Worm (Caenorhabditis elegans) whole organism, early embryonic: ENCODE data around the gene F11A5.5.

ENCODE experiments used
- B0310.2 ChIP-seq: sonication (generic microtip); optimal IDR thresholded peaks from 2 replicates; lab custom pipeline; 2016; ENCODE audit warnings: mild to moderate bottlenecking, missing genetic modification characterization, missing compliant biosample characterization
- F13C5.2 ChIP-seq: sonication (generic microtip); optimal IDR thresholded peaks from 2 replicates; lab custom pipeline; 2017; ENCODE audit warnings: mild to moderate bottlenecking, missing genetic modification characterization, inconsistent platforms, missing compliant biosample characterization
- aly-1 ChIP-seq: sonication (generic microtip); optimal IDR thresholded peaks from 2 replicates; lab custom pipeline; 2016; ENCODE audit warnings: missing genetic modification characterization, missing compliant biosample characterization
- ama-1 ChIP-seq: fragments of 150-350 bp; optimal IDR thresholded peaks from 2 replicates; lab custom pipeline; 2014
- ceh-13 ChIP-seq: fragments of 200-800 bp; sonication (Bioruptor generic); optimal IDR thresholded peaks from 2 replicates; lab custom pipeline; 2018; ENCODE audit warnings: mild to moderate bottlenecking, missing genetic modification characterization, missing compliant biosample characterization
- ceh-36 ChIP-seq: sonication (generic microtip); optimal IDR thresholded peaks from 2 replicates; lab custom pipeline; 2016; ENCODE audit warnings: missing genetic modification characterization, inconsistent platforms, missing compliant biosample characterization
- ets-7 ChIP-seq: sonication (generic microtip); optimal IDR thresholded peaks from 2 replicates; lab custom pipeline; 2016; ENCODE audit warnings: missing genotype, missing genetic modification characterization, missing compliant biosample characterization
- flt-1 ChIP-seq: fragments of 200-800 bp; sonication (Bioruptor generic); IDR thresholded peaks from 2 replicates; pipeline ENCODE4 v1.3.6; 2022; ENCODE audit warnings: missing genetic modification characterization, missing compliant biosample characterization
- hmbx-1 ChIP-seq: sonication (generic microtip); optimal IDR thresholded peaks from 2 replicates; lab custom pipeline; 2016; ENCODE audit warnings: mild to moderate bottlenecking, missing genetic modification characterization, missing compliant biosample characterization
- hmg-4 ChIP-seq: fragments of 200-800 bp; sonication (Bioruptor generic); optimal IDR thresholded peaks from 2 replicates; lab custom pipeline; 2018; ENCODE audit warnings: mild to moderate bottlenecking, missing genetic modification characterization, missing compliant biosample characterization
- hnd-1 ChIP-seq: sonication (generic microtip); optimal IDR thresholded peaks from 2 replicates; lab custom pipeline; 2016; ENCODE audit warnings: missing genetic modification characterization, missing compliant biosample characterization
- pes-1 ChIP-seq: fragments of 200-800 bp; sonication (Bioruptor generic); IDR thresholded peaks from 2 replicates; pipeline ENCODE4 v1.3.6; 2022; ENCODE audit warnings: missing genetic modification reagents, missing genetic modification characterization, missing compliant biosample characterization
- scrt-1 ChIP-seq: fragments of 200-800 bp; sonication (Bioruptor generic); IDR thresholded peaks from 2 replicates; pipeline ENCODE4 v1.3.6; 2022; ENCODE audit warnings: missing genetic modification characterization, missing compliant biosample characterization
- sea-1 ChIP-seq: fragments of 200-800 bp; sonication (Bioruptor generic); conservative IDR thresholded peaks from 2 replicates; pipeline ENCODE4 v1.3.6; 2022; ENCODE audit warnings: missing genetic modification characterization, missing compliant biosample characterization
- tbx-11 ChIP-seq: fragments of 200-800 bp; sonication (Bioruptor generic); IDR thresholded peaks from 2 replicates; pipeline ENCODE4 v1.3.6; 2022; ENCODE audit warnings: missing genetic modification characterization, missing compliant biosample characterization
- tbx-37 ChIP-seq: fragments of 200-800 bp; sonication (Bioruptor generic); conservative IDR thresholded peaks from 2 replicates; pipeline ENCODE4 v1.3.6; 2022; ENCODE audit warnings: missing genetic modification reagents, missing genetic modification characterization, missing compliant biosample characterization
- tra-4 ChIP-seq: sonication (generic microtip); optimal IDR thresholded peaks from 2 replicates; lab custom pipeline; 2017; ENCODE audit warnings: missing genetic modification characterization, missing compliant biosample characterization

F11A5.5 gene

DNA sequence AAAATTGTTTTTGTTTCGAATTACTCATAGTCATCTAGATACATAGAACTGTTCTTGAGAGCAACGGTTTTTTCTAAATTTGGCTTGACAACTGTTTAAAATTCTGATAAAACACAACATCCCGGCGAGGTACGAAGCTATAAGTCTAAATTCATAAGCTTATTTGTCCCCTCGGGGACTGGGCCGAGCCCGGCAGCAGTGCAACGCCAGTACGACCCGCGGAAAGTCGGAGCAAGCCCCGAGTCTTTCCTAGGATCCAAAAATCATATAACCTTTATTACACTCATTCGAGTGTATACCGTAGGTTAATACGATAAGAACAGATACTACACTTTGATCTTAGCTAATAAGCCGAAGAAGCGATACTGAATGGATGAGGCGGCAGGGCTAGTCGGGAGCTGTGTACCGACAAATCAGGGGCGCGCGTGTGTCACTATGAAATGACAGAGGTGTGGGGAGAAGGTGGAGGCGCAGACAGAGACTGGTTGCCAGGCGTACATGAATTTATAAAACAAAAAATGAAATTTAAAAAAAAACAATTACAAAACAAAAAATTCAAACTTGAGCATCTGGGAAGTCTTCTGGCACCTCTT lies 27.5 kb downstream of the F11A5.5 start:
- TF ChIP-seq aly-1 (tag; lab: Kevin White, UChicago) (no peak), hmbx-1 (tag; lab: Kevin White, UChicago) (no peak), tra-4 (tag; lab: Kevin White, UChicago) (no peak), sea-1 (GFP tag; lab: Robert Waterston, UW) (no peak), tbx-11 (no peak), B0310.2 (tag; lab: Kevin White, UChicago) (no peak), ama-1 (no peak), pes-1 (no peak), hnd-1 (tag; lab: Kevin White, UChicago) (no peak), flt-1 (GFP tag; lab: Robert Waterston, UW) (no peak), tbx-37 (GFP tag; lab: Robert Waterston, UW) (no peak), ceh-13 (GFP tag; lab: Kevin White, UChicago) (no peak), scrt-1 (GFP tag; lab: Robert Waterston, UW) (no peak), F13C5.2 (tag; lab: Kevin White, UChicago) (no peak), ets-7 (tag; lab: Kevin White, UChicago) (no peak), hmg-4 (GFP tag; lab: Kevin White, UChicago) (no peak), ceh-36 (no peak)

DNA sequence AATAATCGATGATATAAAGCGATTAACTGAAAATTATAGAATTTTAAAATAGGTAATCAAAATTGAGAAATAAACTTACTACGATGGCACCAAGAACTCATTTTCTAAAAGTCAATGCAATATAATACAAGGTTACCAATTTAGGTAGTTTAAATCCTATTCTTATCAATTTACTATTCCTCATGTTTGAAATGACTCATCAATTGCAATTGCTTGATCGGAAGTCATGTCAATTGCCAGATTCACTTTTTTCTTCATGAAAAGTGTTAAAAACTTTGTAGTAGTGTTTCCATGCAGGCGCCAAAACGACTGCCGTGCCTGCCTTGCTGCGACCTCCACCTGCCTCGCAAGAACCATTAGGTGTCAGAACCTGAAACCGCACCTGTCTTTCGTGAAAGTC lies 28.5 kb downstream of the F11A5.5 start, which contains the start of gene F11A5.13:
TSS of gene F11A5.13 (minus strand) at position 101 of the 400 bp plus-strand sequence.
- TF ChIP-seq hmbx-1 (tag; lab: Kevin White, UChicago) (no peak), flt-1 (GFP tag; lab: Robert Waterston, UW) (no peak), ceh-36 (no peak), tbx-37 (GFP tag; lab: Robert Waterston, UW) (no peak), tbx-11 (no peak), sea-1 (GFP tag; lab: Robert Waterston, UW) (no peak), pes-1 (no peak), ama-1 (no peak), ceh-13 (GFP tag; lab: Kevin White, UChicago) (no peak), aly-1 (tag; lab: Kevin White, UChicago) (no peak), F13C5.2 (tag; lab: Kevin White, UChicago) (no peak), B0310.2 (tag; lab: Kevin White, UChicago) (no peak), ets-7 (tag; lab: Kevin White, UChicago) (no peak), hmg-4 (GFP tag; lab: Kevin White, UChicago) (no peak), tra-4 (tag; lab: Kevin White, UChicago) (no peak)

DNA sequence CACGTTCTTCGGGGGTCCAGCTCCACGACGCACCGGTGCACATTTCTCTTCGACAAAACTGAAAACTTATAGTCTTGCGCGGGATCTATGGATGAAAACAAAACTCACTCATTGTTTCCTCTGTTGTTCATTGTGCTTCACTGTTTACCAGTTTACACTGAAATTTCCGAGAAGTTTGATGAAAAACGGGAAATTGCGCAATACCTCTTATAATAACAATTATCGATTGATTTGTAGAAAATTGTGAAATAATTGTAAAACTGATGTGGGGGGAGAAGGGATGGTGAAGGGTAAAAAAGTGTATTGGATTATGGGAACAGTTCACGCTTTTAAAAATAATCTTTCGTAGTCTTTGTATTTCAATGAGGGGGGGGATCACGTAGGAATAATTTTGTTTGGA lies 31.3 kb downstream of the F11A5.5 start:
- TF ChIP-seq flt-1 (GFP tag; lab: Robert Waterston, UW), result no peak
- no peak for TF ChIP-seq scrt-1 (GFP tag; lab: Robert Waterston, UW)
- no peak for TF ChIP-seq ceh-13 (GFP tag; lab: Kevin White, UChicago)
- TF ChIP-seq tbx-37 (GFP tag; lab: Robert Waterston, UW), result no peak
- TF ChIP-seq sea-1 (GFP tag; lab: Robert Waterston, UW), result no peak
- no peak for TF ChIP-seq ama-1
- no peak for TF ChIP-seq F13C5.2 (tag; lab: Kevin White, UChicago)
- no peak for TF ChIP-seq ceh-36
- no peak for TF ChIP-seq hmbx-1 (tag; lab: Kevin White, UChicago)
- TF ChIP-seq pes-1, result no peak
- no peak for TF ChIP-seq B0310.2 (tag; lab: Kevin White, UChicago)
- TF ChIP-seq tbx-11, result no peak

DNA sequence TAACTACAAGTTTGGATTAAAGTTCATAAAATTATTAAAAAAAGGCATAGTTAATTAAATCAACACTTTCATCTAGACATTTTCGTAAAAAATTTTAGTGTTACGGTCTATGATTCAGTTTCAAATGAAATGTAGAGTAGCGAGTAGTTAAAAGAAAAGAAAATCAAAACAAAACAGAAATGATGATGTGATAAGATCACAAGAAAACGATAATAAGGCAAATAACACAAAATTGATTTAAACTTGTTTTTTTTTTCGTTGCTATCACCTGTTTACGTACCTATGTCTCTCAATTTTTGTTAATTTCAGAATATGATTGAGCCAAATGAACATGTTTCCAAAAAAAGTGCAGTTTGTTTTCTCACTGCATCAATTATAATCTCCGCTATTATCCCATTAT lies 31.8 kb downstream of the F11A5.5 start, which contains the start of the genes F21H7.2 and F21H7.12:
TSS of gene F21H7.2 (minus strand) at position 101 of the 400 bp plus-strand sequence.
TSS of gene F21H7.12 (plus strand) at position 270 of the 400 bp plus-strand sequence.
- TF ChIP-seq hmg-4 (GFP tag; lab: Kevin White, UChicago) (no peak), F13C5.2 (tag; lab: Kevin White, UChicago) (no peak), tbx-11 (no peak), scrt-1 (GFP tag; lab: Robert Waterston, UW) (no peak), ceh-36 (no peak)

DNA sequence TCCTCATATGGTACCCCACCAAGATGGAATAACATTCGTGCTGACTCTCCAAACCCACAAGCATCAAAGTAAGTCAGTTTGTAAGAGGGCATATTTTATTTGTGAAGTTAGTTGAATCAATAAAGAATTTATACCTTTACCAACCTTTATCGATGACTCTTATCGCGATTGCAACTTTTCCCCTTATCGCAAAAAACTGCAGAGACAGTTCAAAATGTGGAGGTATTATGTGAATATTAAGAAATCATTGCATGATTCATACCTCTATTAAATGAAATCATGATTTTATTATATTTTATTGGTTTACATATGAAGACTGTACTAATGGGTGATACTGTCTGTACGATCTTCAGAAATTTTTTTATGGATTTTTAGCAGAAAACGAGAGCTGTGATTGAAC lies 34.1 kb downstream of the F11A5.5 start, which contains the start of gene gst-22:
TSS of gene gst-22 (minus strand) at position 103 of the 400 bp plus-strand sequence.
- TF ChIP-seq aly-1 (tag; lab: Kevin White, UChicago) (no peak), ceh-13 (GFP tag; lab: Kevin White, UChicago) (no peak), sea-1 (GFP tag; lab: Robert Waterston, UW) (no peak)

DNA sequence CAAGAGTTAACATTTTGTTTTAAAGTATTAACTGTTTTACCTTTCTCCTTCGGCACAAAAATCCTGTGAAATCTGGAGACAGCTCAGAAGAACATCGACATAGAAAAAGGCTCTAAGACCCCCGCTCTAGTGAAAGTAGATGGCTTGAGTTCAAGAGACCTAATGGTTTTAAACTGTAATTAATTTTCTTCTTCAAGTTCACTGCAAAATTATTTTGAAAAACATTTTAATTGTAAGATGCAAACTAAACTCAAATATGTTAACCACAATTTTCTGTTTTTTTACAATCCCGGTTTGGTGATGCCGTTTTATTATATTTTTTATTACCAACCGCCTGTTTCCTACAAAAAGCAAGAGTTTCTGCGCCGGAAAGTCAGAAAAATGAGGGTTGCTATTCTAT lies 35.5 kb downstream of the F11A5.5 start, which contains the start of gene clec-233:
TSS of gene clec-233 (plus strand) at position 301 of the 400 bp plus-strand sequence.
- TF ChIP-seq ets-7 (tag; lab: Kevin White, UChicago), result no peak
- TF ChIP-seq aly-1 (tag; lab: Kevin White, UChicago), result no peak
- no peak for TF ChIP-seq tra-4 (tag; lab: Kevin White, UChicago)
- no peak for TF ChIP-seq ceh-13 (GFP tag; lab: Kevin White, UChicago)
- TF ChIP-seq scrt-1 (GFP tag; lab: Robert Waterston, UW), result no peak
- no peak for TF ChIP-seq pes-1

DNA sequence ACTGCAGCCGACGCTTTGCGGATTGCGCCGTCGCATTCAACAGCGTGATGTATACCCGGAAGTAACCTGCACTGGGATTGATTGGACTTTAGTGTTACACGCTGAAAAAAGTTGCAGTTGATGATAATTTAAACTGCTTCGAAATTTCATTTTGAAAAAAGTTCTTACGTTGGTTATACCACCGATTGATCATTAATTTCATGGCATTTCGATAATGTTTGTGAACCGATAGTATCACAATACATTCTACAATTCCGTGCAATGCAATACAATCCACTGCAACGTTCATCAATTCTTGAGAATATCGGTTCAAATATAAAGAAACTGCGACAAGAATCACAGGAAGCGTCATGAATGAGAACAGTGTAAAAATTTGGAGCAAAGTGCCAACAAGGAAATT lies 37.0 kb downstream of the F11A5.5 start, which contains the start of gene F21H7.3:
TSS of gene F21H7.3 (minus strand) at position 101 of the 400 bp plus-strand sequence.
- TF ChIP-seq scrt-1 (GFP tag; lab: Robert Waterston, UW) (no peak), hnd-1 (tag; lab: Kevin White, UChicago) (no peak), ceh-36 (no peak), B0310.2 (tag; lab: Kevin White, UChicago) (no peak), aly-1 (tag; lab: Kevin White, UChicago) (no peak), tra-4 (tag; lab: Kevin White, UChicago) (no peak), tbx-37 (GFP tag; lab: Robert Waterston, UW) (no peak), tbx-11 (no peak), flt-1 (GFP tag; lab: Robert Waterston, UW) (no peak), ceh-13 (GFP tag; lab: Kevin White, UChicago) (no peak), pes-1 (no peak), sea-1 (GFP tag; lab: Robert Waterston, UW) (no peak), ama-1 (no peak), ets-7 (tag; lab: Kevin White, UChicago) (no peak), F13C5.2 (tag; lab: Kevin White, UChicago) (no peak), hmbx-1 (tag; lab: Kevin White, UChicago) (no peak), hmg-4 (GFP tag; lab: Kevin White, UChicago) (no peak)
